Worm (Caenorhabditis elegans) whole organism, L4 larva: ENCODE measurements around the gene K02F3.12.
A peak's percentile ranks its signal among the peaks of the same experiment; 100 is the strongest.

Source experiments
- ama-1 ChIP-seq: fragments of 150-350 bp; optimal IDR thresholded peaks from 2 replicates; lab custom pipeline; 2014; ENCODE audit warnings: inconsistent platforms, mixed read lengths
- cey-2 ChIP-seq: sonication (generic microtip); optimal IDR thresholded peaks from 3 replicates; lab custom pipeline; 2017; ENCODE audit warnings: missing genetic modification characterization, mild to moderate bottlenecking, missing compliant biosample characterization, antibody characterized with exemption, borderline replicate concordance; ENCODE audit not compliant: insufficient read depth
- dpl-1 ChIP-seq: fragments of 150-350 bp; optimal IDR thresholded peaks from 2 replicates; lab custom pipeline; 2014; ENCODE audit warnings: missing biosample characterization, missing genetic modification reagents, missing genetic modification characterization
- gei-8 ChIP-seq: fragments of 200-800 bp; sonication (Bioruptor generic); optimal IDR thresholded peaks from 2 replicates; lab custom pipeline; 2018; ENCODE audit warnings: mild to moderate bottlenecking, missing genetic modification characterization, missing compliant biosample characterization
- mes-2 ChIP-seq: sonication (generic microtip); optimal IDR thresholded peaks from 2 replicates; lab custom pipeline; 2016; ENCODE audit warnings: missing genotype, mild to moderate bottlenecking, missing genetic modification characterization, missing compliant biosample characterization; ENCODE audit not compliant: poor library complexity, severe bottlenecking
- nhr-237 ChIP-seq: sonication (generic microtip); optimal IDR thresholded peaks from 2 replicates; lab custom pipeline; 2017; ENCODE audit warnings: missing biosample characterization, missing genetic modification characterization
- nhr-77 ChIP-seq: fragments of 150-350 bp; optimal IDR thresholded peaks from 2 replicates; lab custom pipeline; 2014; ENCODE audit warnings: missing biosample characterization, missing genetic modification characterization
- pha-4 ChIP-seq, 2 experiments: fragments of 150-350 bp in 1 of 2; fragments of 200-800 bp in 1 of 2; sonication (Bioruptor generic) in 1 of 2; IDR thresholded peaks in 1 of 2; optimal IDR thresholded peaks in 1 of 2; 2 replicates each; pipeline versions ENCODE4 v1.3.6 to Lab custom; 2014 to 2022; ENCODE audit warnings: missing genetic modification characterization in 2 of 2, missing genetic modification reagents in 2 of 2, missing biosample characterization in 1 of 2, missing compliant biosample characterization in 1 of 2
- snpc-4 ChIP-seq: fragments of 150-350 bp; optimal IDR thresholded peaks from 2 replicates; lab custom pipeline; 2014; ENCODE audit warnings: missing biosample characterization, missing genetic modification characterization
- unc-39 ChIP-seq: sonication (generic microtip); optimal IDR thresholded peaks from 2 replicates; lab custom pipeline; 2017; ENCODE audit warnings: missing biosample characterization, missing genetic modification characterization
- unc-62 ChIP-seq, 3 experiments: fragments of 150-350 bp in 1 of 3; sonication (generic microtip); optimal IDR thresholded peaks in 2 of 3; peaks in 1 of 3; 1 replicate in 1 of 3; 2 replicates in 2 of 3; lab custom pipeline; 2014 to 2017; ENCODE audit warnings: missing biosample characterization in 3 of 3, missing genetic modification characterization in 3 of 3, missing genetic modification reagents in 3 of 3, missing genotype in 1 of 3
- zfp-3 ChIP-seq: fragments of 200-800 bp; sonication (Bioruptor generic); conservative IDR thresholded peaks from 2 replicates; pipeline ENCODE4 v1.3.6; 2022; ENCODE audit warnings: missing genetic modification reagents, missing genetic modification characterization, missing compliant biosample characterization

DNA sequence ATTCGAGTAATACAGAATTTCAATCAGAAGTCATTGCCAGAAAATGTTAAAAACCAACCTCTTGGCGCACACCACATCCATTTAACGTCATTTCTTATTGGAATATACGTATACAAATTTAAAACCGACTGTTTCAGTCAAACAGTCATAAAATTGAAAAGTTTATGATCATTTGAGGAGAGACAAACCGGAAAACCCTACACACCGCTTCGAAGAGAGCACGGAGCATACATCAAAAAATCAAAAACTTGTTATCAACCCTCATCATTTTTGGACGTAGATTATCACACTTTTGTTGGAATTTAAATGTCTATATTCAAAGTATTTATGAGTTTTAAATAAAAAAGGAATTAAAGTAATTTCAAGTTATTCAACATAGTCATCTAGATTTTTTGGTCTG is 34.7 kb downstream of the K02F3.12 start, which contains the start of gene T24C4.10:
- TF ChIP-seq zfp-3 (no peak), mes-2 (tag; lab: Kevin White, UChicago) (no peak), ama-1 (lab: Kevin White, UChicago) (no peak), pha-4 (GFP tag; IDR thresholded peaks at IDR 0.05; lab: Robert Waterston, UW) (no peak), pha-4 (tag; optimal IDR thresholded peaks at IDR 0.05; lab: Kevin White, UChicago) (no peak), nhr-77 (peak; percentile 36), nhr-237 (no peak), cey-2 (tag; lab: Kevin White, UChicago) (no peak), gei-8 (no peak), unc-39 (no peak), snpc-4 (tag; lab: Kevin White, UChicago) (no peak), unc-62 (GFP tag; optimal IDR thresholded peaks at IDR 0.05 in 1 of 2; lab: Kevin White, UChicago) (no peak), unc-62 (tag; optimal IDR thresholded peaks at IDR 0.05; lab: Kevin White, UChicago) (no peak), dpl-1 (no peak)
